Fruit fly (Drosophila melanogaster) whole organism, embryonic: ENCODE measurements around the gene hop.
A peak's percentile ranks its signal among the peaks of the same experiment; 100 is the strongest.

ENCODE experiments used
- B-H1 ChIP-seq: fragments of 200-800 bp; sonication (Bioruptor generic); IDR thresholded peaks from 3 replicates; pipeline ENCODE4 v1.3.6; 2022; ENCODE audit warnings: missing biosample characterization, missing genetic modification characterization
- Bdp1 ChIP-seq: fragments of 200-800 bp; sonication (Bioruptor generic); optimal IDR thresholded peaks from 3 replicates; lab custom pipeline; 2016; ENCODE audit warnings: missing biosample characterization, missing genetic modification characterization
- BtbVII ChIP-seq: fragments of 200-800 bp; sonication (Bioruptor generic); optimal IDR thresholded peaks from 3 replicates; lab custom pipeline; 2017; ENCODE audit warnings: missing biosample characterization, mild to moderate bottlenecking, missing genetic modification characterization
- CG10565 ChIP-seq: fragments of 200-800 bp; sonication (Bioruptor generic); optimal IDR thresholded peaks from 3 replicates; lab custom pipeline; 2016; ENCODE audit warnings: missing biosample characterization, mild to moderate bottlenecking, missing genetic modification characterization
- CG12659 ChIP-seq: fragments of 200-800 bp; sonication (Bioruptor generic); optimal IDR thresholded peaks from 3 replicates; lab custom pipeline; 2017; ENCODE audit warnings: mild to moderate bottlenecking, missing biosample characterization, missing genetic modification reagents, missing genetic modification characterization
- CG15011 ChIP-seq: fragments of 200-800 bp; sonication (Bioruptor generic); optimal IDR thresholded peaks from 3 replicates; lab custom pipeline; 2018; ENCODE audit warnings: missing biosample characterization, mild to moderate bottlenecking, missing genetic modification characterization
- CG15479 ChIP-seq: fragments of 200-800 bp; sonication (Bioruptor generic); optimal IDR thresholded peaks from 3 replicates; lab custom pipeline; 2019; ENCODE audit warnings: missing biosample characterization, mild to moderate bottlenecking, missing genetic modification characterization, moderate library complexity
- CG1602 ChIP-seq: fragments of 200-800 bp; sonication (Bioruptor generic); optimal IDR thresholded peaks from 3 replicates; lab custom pipeline; 2016; ENCODE audit warnings: missing biosample characterization, missing genetic modification characterization
- CG1647 ChIP-seq: fragments of 200-800 bp; sonication (Bioruptor generic); optimal IDR thresholded peaks from 3 replicates; lab custom pipeline; 2016; ENCODE audit warnings: missing biosample characterization, missing genetic modification characterization
- CG2129 ChIP-seq: fragments of 200-800 bp; sonication (Bioruptor generic); IDR thresholded peaks from 2 replicates; pipeline ENCODE4 v1.3.6; 2022; ENCODE audit warnings: missing biosample characterization, missing genetic modification characterization; ENCODE audit not compliant: partially characterized antibody
- CG2202 ChIP-seq: fragments of 200-800 bp; sonication (Bioruptor generic); optimal IDR thresholded peaks from 2 replicates; lab custom pipeline; 2018; ENCODE audit warnings: missing biosample characterization, mild to moderate bottlenecking, missing genetic modification characterization
- CG33557 ChIP-seq: fragments of 200-800 bp; sonication (Bioruptor generic); optimal IDR thresholded peaks from 2 replicates; lab custom pipeline; 2019; ENCODE audit warnings: missing biosample characterization, mild to moderate bottlenecking, missing genetic modification characterization, moderate library complexity
- CG3407 ChIP-seq: fragments of 200-800 bp; sonication (Bioruptor generic); optimal IDR thresholded peaks from 2 replicates; lab custom pipeline; 2018; ENCODE audit warnings: missing biosample characterization, mild to moderate bottlenecking, missing genetic modification characterization
- CG4424 ChIP-seq: fragments of 200-800 bp; sonication (Bioruptor generic); optimal IDR thresholded peaks from 3 replicates; lab custom pipeline; 2016; ENCODE audit warnings: missing biosample characterization, missing genetic modification characterization
- CG4854 ChIP-seq: fragments of 200-800 bp; sonication (Bioruptor generic); optimal IDR thresholded peaks from 2 replicates; lab custom pipeline; 2016; ENCODE audit warnings: missing biosample characterization, missing genetic modification characterization, inconsistent platforms
- CG7786 ChIP-seq: fragments of 200-800 bp; sonication (Bioruptor generic); optimal IDR thresholded peaks from 2 replicates; lab custom pipeline; 2016; ENCODE audit warnings: missing biosample characterization, missing genetic modification characterization
- CG8281 ChIP-seq: fragments of 200-800 bp; sonication (Bioruptor generic); optimal IDR thresholded peaks from 2 replicates; lab custom pipeline; 2018; ENCODE audit warnings: missing biosample characterization, mild to moderate bottlenecking, missing genetic modification characterization, moderate library complexity
- CG8924 ChIP-seq: fragments of 200-800 bp; optimal IDR thresholded peaks from 3 replicates; lab custom pipeline; 2019; ENCODE audit warnings: missing biosample characterization, mild to moderate bottlenecking, missing genetic modification characterization, moderate library complexity
- CG9437 ChIP-seq: fragments of 200-800 bp; sonication (Bioruptor generic); optimal IDR thresholded peaks from 2 replicates; lab custom pipeline; 2018; ENCODE audit warnings: missing biosample characterization, mild to moderate bottlenecking, missing genetic modification characterization
- Camta ChIP-seq: fragments of 200-800 bp; sonication (Bioruptor generic); optimal IDR thresholded peaks from 2 replicates; lab custom pipeline; 2016; ENCODE audit warnings: missing biosample characterization, missing genetic modification characterization
- Deaf1 ChIP-seq: fragments of 200-800 bp; optimal IDR thresholded peaks from 3 replicates; lab custom pipeline; 2019; ENCODE audit warnings: missing biosample characterization, mild to moderate bottlenecking, missing genetic modification characterization, moderate library complexity
- Doc3 ChIP-seq: fragments of 200-800 bp; sonication (Bioruptor generic); IDR thresholded peaks from 3 replicates; pipeline ENCODE4 v1.3.6; 2022; ENCODE audit warnings: missing biosample characterization, missing genetic modification characterization; ENCODE audit not compliant: partially characterized antibody
- GATAe ChIP-seq: fragments of 200-800 bp; sonication (Bioruptor generic); conservative IDR thresholded peaks from 2 replicates; pipeline ENCODE4 v1.3.6; 2022; ENCODE audit warnings: missing biosample characterization, missing genetic modification characterization
- HLH4C ChIP-seq: fragments of 200-800 bp; sonication (Bioruptor generic); IDR thresholded peaks from 3 replicates; pipeline ENCODE4 v1.3.6; 2022; ENCODE audit warnings: missing biosample characterization, missing genetic modification characterization; ENCODE audit not compliant: partially characterized antibody
- HLHmδ ChIP-seq: fragments of 200-800 bp; sonication (Bioruptor generic); optimal IDR thresholded peaks from 2 replicates; lab custom pipeline; 2018; ENCODE audit warnings: missing biosample characterization, mild to moderate bottlenecking, missing genetic modification characterization, moderate library complexity
- HmgZ ChIP-seq: fragments of 200-800 bp; sonication (Bioruptor generic); optimal IDR thresholded peaks from 2 replicates; lab custom pipeline; 2018; ENCODE audit warnings: missing biosample characterization, mild to moderate bottlenecking, missing genetic modification characterization
- Jarid2 ChIP-seq: fragments of 200-800 bp; sonication (Bioruptor generic); optimal IDR thresholded peaks from 3 replicates; lab custom pipeline; 2017; ENCODE audit warnings: mild to moderate bottlenecking, missing biosample characterization, missing genetic modification reagents, missing genetic modification characterization
- Mes4 ChIP-seq: fragments of 200-800 bp; sonication (Bioruptor generic); optimal IDR thresholded peaks from 2 replicates; lab custom pipeline; 2016; ENCODE audit warnings: missing biosample characterization, missing genetic modification characterization
- NK7.1 ChIP-seq: fragments of 200-800 bp; sonication (Bioruptor generic); optimal IDR thresholded peaks from 3 replicates; lab custom pipeline; 2016; ENCODE audit warnings: missing biosample characterization, missing genetic modification characterization
- Neu2 ChIP-seq: fragments of 200-800 bp; sonication (Bioruptor generic); optimal IDR thresholded peaks from 3 replicates; lab custom pipeline; 2016; ENCODE audit warnings: missing biosample characterization, missing genetic modification characterization, borderline replicate concordance
- Nf-YB ChIP-seq: fragments of 200-800 bp; sonication (Bioruptor generic); optimal IDR thresholded peaks from 3 replicates; lab custom pipeline; 2019; ENCODE audit warnings: missing biosample characterization, mild to moderate bottlenecking, missing genetic modification characterization, moderate library complexity
- Rfx ChIP-seq: fragments of 200-800 bp; sonication (Bioruptor generic); IDR thresholded peaks from 2 replicates; pipeline ENCODE4 v1.3.6; 2022; ENCODE audit warnings: missing biosample characterization, missing genetic modification characterization
- Ssrp ChIP-seq: fragments of 200-800 bp; sonication (Bioruptor generic); optimal IDR thresholded peaks from 2 replicates; lab custom pipeline; 2018; ENCODE audit warnings: missing biosample characterization, mild to moderate bottlenecking, missing genetic modification characterization, moderate library complexity
- ab ChIP-seq: fragments of 200-800 bp; sonication (Bioruptor generic); optimal IDR thresholded peaks from 2 replicates; lab custom pipeline; 2016; ENCODE audit warnings: missing biosample characterization, missing genetic modification characterization
- ac ChIP-seq: fragments of 200-800 bp; sonication (Bioruptor generic); optimal IDR thresholded peaks from 3 replicates; lab custom pipeline; 2017; ENCODE audit warnings: missing biosample characterization, mild to moderate bottlenecking, missing genetic modification characterization
- aop ChIP-seq: fragments of 200-800 bp; sonication (Bioruptor generic); IDR thresholded peaks from 2 replicates; pipeline ENCODE4 v1.3.6; 2022; ENCODE audit warnings: missing biosample characterization, missing genetic modification characterization
- ap ChIP-seq: fragments of 200-800 bp; sonication (Bioruptor generic); IDR thresholded peaks from 2 replicates; pipeline ENCODE4 v1.3.6; 2022; ENCODE audit warnings: missing biosample characterization, missing genetic modification characterization
- croc ChIP-seq: fragments of 200-800 bp; sonication (Bioruptor generic); conservative IDR thresholded peaks from 3 replicates; pipeline ENCODE4 v1.3.6; 2022; ENCODE audit warnings: missing biosample characterization, missing genetic modification characterization
- dmrt11E ChIP-seq: fragments of 200-800 bp; sonication (Bioruptor generic); optimal IDR thresholded peaks from 3 replicates; lab custom pipeline; 2018; ENCODE audit warnings: missing biosample characterization, mild to moderate bottlenecking, missing genetic modification characterization, moderate library complexity
- esg ChIP-seq: fragments of 200-800 bp; sonication (Bioruptor generic); conservative IDR thresholded peaks from 2 replicates; pipeline ENCODE4 v1.3.6; 2022; ENCODE audit warnings: missing biosample characterization, missing genetic modification characterization
- fd102C ChIP-seq: fragments of 200-800 bp; sonication (Bioruptor generic); optimal IDR thresholded peaks from 2 replicates; lab custom pipeline; 2018; ENCODE audit warnings: missing biosample characterization, mild to moderate bottlenecking, missing genetic modification characterization, moderate library complexity
- jumu ChIP-seq: fragments of 200-800 bp; sonication (Bioruptor generic); optimal IDR thresholded peaks from 3 replicates; lab custom pipeline; 2016; ENCODE audit warnings: missing biosample characterization, missing genetic modification characterization
- ken ChIP-seq: fragments of 200-800 bp; sonication (Bioruptor generic); IDR thresholded peaks from 3 replicates; pipeline ENCODE4 v1.3.6; 2022; ENCODE audit warnings: missing biosample characterization, missing genetic modification characterization
- nerfin-1 ChIP-seq: fragments of 200-800 bp; sonication (Bioruptor generic); optimal IDR thresholded peaks from 3 replicates; lab custom pipeline; 2019; ENCODE audit warnings: missing biosample characterization, mild to moderate bottlenecking, missing genetic modification characterization, moderate library complexity
- nerfin-2 ChIP-seq: fragments of 200-800 bp; sonication (Bioruptor generic); IDR thresholded peaks from 2 replicates; pipeline ENCODE4 v1.3.6; 2022; ENCODE audit warnings: missing biosample characterization, missing genetic modification characterization; ENCODE audit not compliant: partially characterized antibody
- slou ChIP-seq: fragments of 200-800 bp; sonication (Bioruptor generic); optimal IDR thresholded peaks from 3 replicates; lab custom pipeline; 2016; ENCODE audit warnings: missing biosample characterization, missing genetic modification characterization
- so ChIP-seq: fragments of 200-800 bp; sonication (Bioruptor generic); IDR thresholded peaks from 3 replicates; pipeline ENCODE4 v1.3.6; 2022; ENCODE audit warnings: missing biosample characterization, missing genetic modification characterization
- tap ChIP-seq: fragments of 200-800 bp; optimal IDR thresholded peaks from 3 replicates; lab custom pipeline; 2019; ENCODE audit warnings: missing biosample characterization, mild to moderate bottlenecking, missing genetic modification characterization, moderate library complexity
- tna ChIP-seq: fragments of 200-800 bp; sonication (Bioruptor generic); IDR thresholded peaks from 2 replicates; pipeline ENCODE4 v1.3.6; 2022; ENCODE audit warnings: missing biosample characterization, missing genetic modification characterization; ENCODE audit not compliant: partially characterized antibody
- unc-4 ChIP-seq: fragments of 200-800 bp; sonication (Bioruptor generic); IDR thresholded peaks from 2 replicates; pipeline ENCODE4 v1.3.6; 2022; ENCODE audit warnings: missing biosample characterization, missing genetic modification characterization; ENCODE audit not compliant: partially characterized antibody
- vvl ChIP-seq: fragments of 200-800 bp; sonication (Bioruptor generic); IDR thresholded peaks from 2 replicates; pipeline ENCODE4 v1.3.6; 2022; ENCODE audit warnings: missing biosample characterization, missing genetic modification characterization

The hop gene

DNA sequence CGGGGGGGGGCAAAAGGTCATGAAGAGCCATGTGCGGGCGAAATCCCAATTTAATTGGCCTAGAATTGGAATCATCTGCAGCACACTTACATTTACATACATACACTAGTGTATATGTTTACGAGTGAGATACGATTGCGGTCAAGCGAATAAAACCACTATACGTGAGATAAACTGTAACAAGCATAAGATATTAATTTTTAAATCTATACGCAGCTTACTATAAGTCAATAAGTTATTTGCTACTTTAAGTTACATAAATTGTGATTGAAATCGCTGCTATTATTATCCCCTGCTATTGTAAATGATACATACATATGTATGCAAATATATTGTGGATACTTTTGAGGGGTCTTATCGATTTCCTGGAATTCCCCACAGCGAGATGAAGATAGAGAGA, 11.2 kb upstream of the hop start (continued):
- peak; percentile 57 for TF ChIP-seq tap (tag; lab: Kevin White, UChicago)
- TF ChIP-seq Nf-YB (GFP tag; lab: Kevin White, UChicago), result no peak
- peak; percentile 35 for TF ChIP-seq HmgZ (tag; lab: Kevin White, UChicago)
- no peak for TF ChIP-seq unc-4 (GFP tag; lab: Robert Waterston, UW)
- TF ChIP-seq ken (GFP tag; lab: Robert Waterston, UW), result no peak
- peak; percentile 52; the same call in 1 of the 2 replicates for TF ChIP-seq Rfx
- TF ChIP-seq Bdp1 (GFP tag; lab: Kevin White, UChicago), result no peak
- TF ChIP-seq croc (GFP tag; lab: Robert Waterston, UW), result no peak; the same call in 2 of the 3 replicates
- no peak for TF ChIP-seq CG2202 (tag; lab: Kevin White, UChicago)
- TF ChIP-seq CG4424 (GFP tag; lab: Kevin White, UChicago), result no peak
- TF ChIP-seq Camta (GFP tag; lab: Kevin White, UChicago), result peak; percentile 8
- no peak for TF ChIP-seq fd102C
- no peak for TF ChIP-seq jumu (GFP tag; lab: Kevin White, UChicago)
- no peak for TF ChIP-seq Jarid2 (GFP tag; lab: Kevin White, UChicago)
- TF ChIP-seq Ssrp (tag; lab: Kevin White, UChicago), result no peak
- peak; percentile 65 for TF ChIP-seq vvl
- peak; percentile 53 for TF ChIP-seq CG8924 (tag; lab: Kevin White, UChicago)
- TF ChIP-seq so (GFP tag; lab: Robert Waterston, UW), result peak; percentile 23; the same call in 1 of the 3 replicates
- no peak for TF ChIP-seq CG15011 (GFP tag; lab: Kevin White, UChicago)
- no peak for TF ChIP-seq NK7.1 (GFP tag; lab: Kevin White, UChicago)
- TF ChIP-seq CG8281, result no peak
- no peak for TF ChIP-seq dmrt11E (tag; lab: Kevin White, UChicago)
- TF ChIP-seq HLH4C, result no peak
- no peak for TF ChIP-seq ab (GFP tag; lab: Kevin White, UChicago)
- TF ChIP-seq Neu2, result no peak
- TF ChIP-seq ac, result no peak
- no peak for TF ChIP-seq nerfin-2 (GFP tag; lab: Robert Waterston, UW)
- TF ChIP-seq CG1647, result no peak
- no peak for TF ChIP-seq Mes4 (GFP tag; lab: Kevin White, UChicago)
- no peak for TF ChIP-seq CG3407 (GFP tag; lab: Kevin White, UChicago)
- no peak for TF ChIP-seq aop
- peak; percentile 51; the same call in 2 of the 3 replicates for TF ChIP-seq B-H1 (GFP tag; lab: Robert Waterston, UW)
- TF ChIP-seq esg, result peak; percentile 32
- TF ChIP-seq CG15479 (GFP tag; lab: Kevin White, UChicago), result no peak
- TF ChIP-seq Doc3 (GFP tag; lab: Robert Waterston, UW), result no peak
- TF ChIP-seq slou (GFP tag; lab: Kevin White, UChicago), result no peak
- TF ChIP-seq BtbVII (GFP tag; lab: Kevin White, UChicago), result no peak
- no peak for TF ChIP-seq Deaf1
- no peak for TF ChIP-seq CG1602 (GFP tag; lab: Kevin White, UChicago)
- peak; percentile 19; the same call in 1 of the 2 replicates for TF ChIP-seq ap
- no peak for TF ChIP-seq CG2129 (GFP tag; lab: Robert Waterston, UW)
- no peak for TF ChIP-seq nerfin-1 (tag; lab: Kevin White, UChicago)
- TF ChIP-seq CG12659 (GFP tag; lab: Kevin White, UChicago), result no peak
- no peak for TF ChIP-seq GATAe (GFP tag; lab: Robert Waterston, UW)
- no peak for TF ChIP-seq tna (GFP tag; lab: Robert Waterston, UW)
- no peak for TF ChIP-seq CG33557 (GFP tag; lab: Kevin White, UChicago)
- no peak for TF ChIP-seq CG9437 (GFP tag; lab: Kevin White, UChicago)
- no peak for TF ChIP-seq CG7786 (GFP tag; lab: Kevin White, UChicago)
- TF ChIP-seq CG10565 (GFP tag; lab: Kevin White, UChicago), result no peak
- TF ChIP-seq CG4854 (GFP tag; lab: Kevin White, UChicago), result no peak
- no peak for TF ChIP-seq HLHmδ
